Worm (Caenorhabditis elegans): ENCODE results near the gene sek-5.

The sek-5 gene

DNA sequence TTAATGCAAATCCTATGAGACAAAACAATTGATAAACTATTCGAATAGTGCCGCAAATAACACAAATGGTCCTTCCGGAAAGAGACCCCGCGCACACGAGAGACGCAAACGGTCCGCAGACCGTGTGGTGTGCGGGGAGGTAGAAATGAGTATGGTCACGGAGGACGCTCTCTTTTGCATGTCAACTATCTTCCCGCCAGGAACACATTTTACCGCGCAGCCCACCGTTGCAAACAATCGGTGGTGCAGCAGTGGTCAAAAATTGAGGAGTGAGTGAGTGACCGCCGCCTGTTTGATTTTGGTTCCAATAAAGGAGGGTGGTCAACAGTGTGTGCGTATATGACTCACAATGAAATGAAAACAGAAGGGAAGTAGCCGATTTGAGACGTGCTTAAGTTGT, 16.7 kb upstream of the sek-5 start:
- TF ChIP-seq R02D3.7 (tag; optimal IDR thresholded peaks at IDR 0.05) (no peak), pha-4 (tag; optimal IDR thresholded peaks at IDR 0.05) (peak; percentile 17), ceh-82 (tag; optimal IDR thresholded peaks at IDR 0.05) (no peak), aly-2 (tag; optimal IDR thresholded peaks at IDR 0.05) (no peak), fkh-2 (tag; optimal IDR thresholded peaks at IDR 0.05) (no peak), nhr-12 (tag; optimal IDR thresholded peaks at IDR 0.05) (no peak), elt-3 (tag; optimal IDR thresholded peaks at IDR 0.05) (no peak), nhr-43 (tag; optimal IDR thresholded peaks at IDR 0.05; ENCODE audit: poor library complexity, severe bottlenecking) (no peak)

- TF ChIP-seq pha-4 (tag; optimal IDR thresholded peaks at IDR 0.05) (peak; percentile 34), unc-39 (tag; optimal IDR thresholded peaks at IDR 0.05) (no peak)
Observed at ce11 chrX:5364222-5364621, 13.2 kb upstream of the sek-5 start, which contains the start of gene chtl-1. Gene chtl-1 (minus strand): TSS chrX:5364322.

ce11 chrX:5365437-5365836, 12.0 kb upstream of the sek-5 start, which contains the start of gene F35C8.5:
Gene F35C8.5 (plus strand): TSS chrX:5365813.
- TF ChIP-seq sea-2 (GFP tag; optimal IDR thresholded peaks at IDR 0.05) (no peak), R02D3.7 (tag; optimal IDR thresholded peaks at IDR 0.05) (no peak), nhr-237 (tag; optimal IDR thresholded peaks at IDR 0.05) (no peak), nhr-76 (tag; optimal IDR thresholded peaks at IDR 0.05) (no peak), eor-1 (tag; optimal IDR thresholded peaks at IDR 0.05) (no peak), unc-39 (tag; optimal IDR thresholded peaks at IDR 0.05) (no peak), ama-1 (optimal IDR thresholded peaks at IDR 0.05) (no peak), mdl-1 (tag; optimal IDR thresholded peaks at IDR 0.05) (no peak), elt-3 (tag; optimal IDR thresholded peaks at IDR 0.05) (no peak), pqm-1 (tag; optimal IDR thresholded peaks at IDR 0.05) (peak; percentile 68), mml-1 (tag; optimal IDR thresholded peaks at IDR 0.05) (no peak), nhr-12 (tag; optimal IDR thresholded peaks at IDR 0.05) (no peak), nhr-43 (tag; optimal IDR thresholded peaks at IDR 0.05; ENCODE audit: poor library complexity, severe bottlenecking) (no peak), nhr-11 (tag; optimal IDR thresholded peaks at IDR 0.05) (no peak), fkh-10 (GFP tag; optimal IDR thresholded peaks at IDR 0.05) (no peak), lin-39 (tag; optimal IDR thresholded peaks at IDR 0.05) (no peak), pha-4 (tag; optimal IDR thresholded peaks at IDR 0.05) (peak; percentile 16), aly-2 (tag; optimal IDR thresholded peaks at IDR 0.05) (no peak), elt-2 (tag; optimal IDR thresholded peaks at IDR 0.05) (peak; percentile 57), ztf-4 (tag; optimal IDR thresholded peaks at IDR 0.05) (no peak), ceh-16 (tag; optimal IDR thresholded peaks at IDR 0.05) (no peak)

ce11 chrX:5366613-5367012, 10.8 kb upstream of the sek-5 start:
- TF ChIP-seq skn-1 (tag; optimal IDR thresholded peaks at IDR 0.05), result no peak

DNA sequence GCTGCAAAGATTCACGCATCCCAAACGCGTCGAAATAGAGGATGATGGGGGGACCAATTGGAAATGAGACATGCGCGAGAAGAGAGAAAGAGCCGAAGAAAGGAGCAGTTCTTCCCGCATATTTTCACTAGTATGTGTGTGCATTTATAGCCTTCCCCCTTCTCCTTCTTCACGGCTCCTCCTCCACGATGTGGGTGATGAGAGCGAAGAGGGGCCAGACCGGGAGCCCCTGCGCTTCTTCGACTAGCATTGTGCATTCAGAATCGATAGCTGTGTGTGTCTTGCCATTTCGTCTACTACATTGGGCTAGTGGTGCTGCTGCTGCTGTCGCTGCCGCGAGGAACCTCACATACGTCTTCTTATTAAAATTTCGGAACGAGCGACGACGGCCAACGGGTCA, 9.2 kb upstream of the sek-5 start, which contains the start of gene jkk-1:
Gene jkk-1 (plus strand): TSS at position 249 of the 400 bp plus-strand sequence.
- no peak for TF ChIP-seq jun-1 (tag; optimal IDR thresholded peaks at IDR 0.05)
- TF ChIP-seq ama-1 (optimal IDR thresholded peaks at IDR 0.05), result no peak
- no peak for TF ChIP-seq elt-1 (tag; optimal IDR thresholded peaks at IDR 0.05)
- no peak for TF ChIP-seq nhr-12 (tag; optimal IDR thresholded peaks at IDR 0.05)
- peak; percentile 25 for TF ChIP-seq hmg-11 (tag; optimal IDR thresholded peaks at IDR 0.05)
- TF ChIP-seq nhr-43 (tag; optimal IDR thresholded peaks at IDR 0.05; ENCODE audit: poor library complexity, severe bottlenecking), result no peak
- no peak for TF ChIP-seq nhr-11 (tag; optimal IDR thresholded peaks at IDR 0.05)
- no peak for TF ChIP-seq zag-1 (tag; optimal IDR thresholded peaks at IDR 0.05)
- TF ChIP-seq nhr-76 (tag; optimal IDR thresholded peaks at IDR 0.05), result no peak
- no peak for TF ChIP-seq pha-4 (tag; optimal IDR thresholded peaks at IDR 0.05)
- TF ChIP-seq egl-5 (tag; optimal IDR thresholded peaks at IDR 0.05), result no peak
- peak; percentile 53 for TF ChIP-seq nfya-1 (tag; optimal IDR thresholded peaks at IDR 0.05; ENCODE audit: insufficient read depth)
- no peak for TF ChIP-seq nhr-67 (tag; optimal IDR thresholded peaks at IDR 0.05)
- TF ChIP-seq ztf-11 (tag; optimal IDR thresholded peaks at IDR 0.05), result no peak
- TF ChIP-seq daf-12 (tag; optimal IDR thresholded peaks at IDR 0.05), result no peak
- TF ChIP-seq R02D3.7 (tag; optimal IDR thresholded peaks at IDR 0.05), result no peak
- TF ChIP-seq lin-39 (tag; optimal IDR thresholded peaks at IDR 0.05), result peak; percentile 78
- TF ChIP-seq snpc-4 (tag; optimal IDR thresholded peaks at IDR 0.05), result peak; percentile 26
- TF ChIP-seq ceh-28 (tag; optimal IDR thresholded peaks at IDR 0.05), result no peak
- no peak for TF ChIP-seq ceh-82 (tag; optimal IDR thresholded peaks at IDR 0.05)
- TF ChIP-seq aly-2 (tag; optimal IDR thresholded peaks at IDR 0.05), result no peak
